Worm (Caenorhabditis elegans) whole organism, L1 larva: ENCODE data around the gene F46E10.18.

Experiments used
- ceh-8 ChIP-seq: fragments of 200-800 bp; sonication (Bioruptor generic); optimal IDR thresholded peaks from 2 replicates; lab custom pipeline; 2018; ENCODE audit warnings: mild to moderate bottlenecking, missing genetic modification characterization, moderate library complexity, missing compliant biosample characterization
- ceh-88 ChIP-seq: fragments of 200-800 bp; sonication (Bioruptor generic); IDR thresholded peaks from 2 replicates; pipeline ENCODE4 v1.3.6; 2022; ENCODE audit warnings: missing genetic modification characterization, missing compliant biosample characterization
- ces-1 ChIP-seq: fragments of 150-350 bp; optimal IDR thresholded peaks from 2 replicates; lab custom pipeline; 2014; ENCODE audit warnings: missing biosample characterization, missing genetic modification reagents, missing genetic modification characterization
- efl-1 ChIP-seq, 4 experiments: fragments of 150-350 bp; optimal IDR thresholded peaks in 3 of 4; peaks in 1 of 4; 1 replicate in 1 of 4; 2 replicates in 3 of 4; lab custom pipeline; 2014; ENCODE audit warnings: missing biosample characterization in 2 of 4, missing genetic modification characterization in 2 of 4, missing genetic modification reagents in 2 of 4
- efl-3 ChIP-seq: fragments of 200-800 bp; sonication (Bioruptor generic); optimal IDR thresholded peaks from 2 replicates; lab custom pipeline; 2018; ENCODE audit warnings: mild to moderate bottlenecking, missing genetic modification characterization, missing compliant biosample characterization
- egl-13 ChIP-seq: sonication (generic microtip); optimal IDR thresholded peaks from 2 replicates; lab custom pipeline; 2016; ENCODE audit warnings: missing genotype, missing genetic modification reagents, missing genetic modification characterization, missing compliant biosample characterization
- elt-3 ChIP-seq, 6 experiments: fragments of 150-350 bp in 1 of 6; sonication (generic microtip); optimal IDR thresholded peaks; 2 replicates each; lab custom pipeline; 2017 to 2018; ENCODE audit warnings: missing biosample characterization in 6 of 6, missing genetic modification characterization in 6 of 6, inconsistent platforms in 1 of 6
- ets-5 ChIP-seq: fragments of 200-800 bp; sonication (Bioruptor generic); IDR thresholded peaks from 2 replicates; pipeline ENCODE4 v1.3.6; 2022; ENCODE audit warnings: missing genetic modification characterization, missing compliant biosample characterization
- fkh-4 ChIP-seq: sonication (generic microtip); optimal IDR thresholded peaks from 2 replicates; lab custom pipeline; 2016; ENCODE audit warnings: missing compliant biosample characterization, missing genetic modification characterization, borderline replicate concordance
- fkh-8 ChIP-seq: sonication (generic microtip); optimal IDR thresholded peaks from 2 replicates; lab custom pipeline; 2016; ENCODE audit warnings: mild to moderate bottlenecking, missing genetic modification characterization, missing compliant biosample characterization
- fos-1 ChIP-seq: fragments of 150-350 bp; optimal IDR thresholded peaks from 2 replicates; lab custom pipeline; 2014; ENCODE audit warnings: missing biosample characterization, missing genetic modification characterization
- hlh-4 ChIP-seq: sonication (generic microtip); optimal IDR thresholded peaks from 2 replicates; lab custom pipeline; 2016; ENCODE audit warnings: mild to moderate bottlenecking, missing genetic modification characterization, missing compliant biosample characterization
- hpl-2 ChIP-seq: fragments of 150-350 bp; optimal IDR thresholded peaks from 2 replicates; lab custom pipeline; 2014; ENCODE audit warnings: missing biosample characterization, missing genetic modification reagents, missing genetic modification characterization
- irx-1 ChIP-seq: sonication (generic microtip); optimal IDR thresholded peaks from 2 replicates; lab custom pipeline; 2016; ENCODE audit warnings: missing genetic modification characterization, missing compliant biosample characterization
- isw-1 ChIP-seq: fragments of 200-800 bp; sonication (Bioruptor generic); IDR thresholded peaks from 2 replicates; pipeline ENCODE4 v1.3.6; 2022; ENCODE audit warnings: missing genetic modification characterization, missing compliant biosample characterization
- jun-1 ChIP-seq: fragments of 150-350 bp; optimal IDR thresholded peaks from 2 replicates; lab custom pipeline; 2014; ENCODE audit warnings: missing biosample characterization, missing genetic modification reagents, missing genetic modification characterization
- lin-13 ChIP-seq: fragments of 150-350 bp; optimal IDR thresholded peaks from 2 replicates; lab custom pipeline; 2014; ENCODE audit warnings: missing biosample characterization, missing genetic modification reagents, missing genetic modification characterization
- lin-14 ChIP-seq: fragments of 200-800 bp; sonication (Bioruptor generic); optimal IDR thresholded peaks from 2 replicates; lab custom pipeline; 2018; ENCODE audit warnings: mild to moderate bottlenecking, missing genetic modification characterization, moderate library complexity, missing compliant biosample characterization
- lin-35 ChIP-seq, 2 experiments: fragments of 150-350 bp; optimal IDR thresholded peaks; 2 replicates each; lab custom pipeline; 2014; ENCODE audit warnings: missing biosample characterization in 2 of 2, missing genetic modification characterization in 2 of 2, missing genetic modification reagents in 2 of 2
- lin-39 ChIP-seq: fragments of 150-350 bp; optimal IDR thresholded peaks from 2 replicates; lab custom pipeline; 2014; ENCODE audit warnings: missing biosample characterization, missing genetic modification reagents, missing genetic modification characterization
- lsy-2 ChIP-seq, 2 experiments: fragments of 150-350 bp; optimal IDR thresholded peaks; 2 replicates each; lab custom pipeline; 2014; ENCODE audit warnings: missing biosample characterization in 2 of 2, missing genetic modification characterization in 2 of 2
- mef-2 ChIP-seq: fragments of 150-350 bp; optimal IDR thresholded peaks from 2 replicates; lab custom pipeline; 2014; ENCODE audit warnings: missing biosample characterization, missing genetic modification characterization
- nhr-11 ChIP-seq: fragments of 150-350 bp; optimal IDR thresholded peaks from 2 replicates; lab custom pipeline; 2014; ENCODE audit warnings: missing biosample characterization, missing genetic modification characterization
- nhr-12 ChIP-seq: sonication (generic microtip); optimal IDR thresholded peaks from 2 replicates; lab custom pipeline; 2017; ENCODE audit warnings: missing biosample characterization, missing genetic modification characterization
- nhr-19 ChIP-seq: fragments of 200-800 bp; sonication (Bioruptor generic); conservative IDR thresholded peaks from 2 replicates; pipeline ENCODE4 v1.3.6; 2022; ENCODE audit warnings: missing genetic modification characterization, missing compliant biosample characterization
- nhr-237 ChIP-seq: fragments of 150-350 bp; optimal IDR thresholded peaks from 2 replicates; lab custom pipeline; 2014; ENCODE audit warnings: missing biosample characterization, missing genetic modification characterization
- nhr-76 ChIP-seq: sonication (generic microtip); optimal IDR thresholded peaks from 2 replicates; lab custom pipeline; 2017; ENCODE audit warnings: missing biosample characterization, missing genetic modification characterization
- nhr-85 ChIP-seq: sonication (generic microtip); peaks from one replicate; lab custom pipeline; 2016; ENCODE audit warnings: missing genetic modification characterization, inconsistent platforms, missing compliant biosample characterization
- nhr-90 ChIP-seq: sonication (generic microtip); optimal IDR thresholded peaks from 2 replicates; lab custom pipeline; 2016; ENCODE audit warnings: mild to moderate bottlenecking, missing genetic modification characterization, missing compliant biosample characterization; ENCODE audit not compliant: poor library complexity
- pax-3 ChIP-seq: fragments of 200-800 bp; sonication (Bioruptor generic); optimal IDR thresholded peaks from 2 replicates; lab custom pipeline; 2018; ENCODE audit warnings: mild to moderate bottlenecking, missing genetic modification characterization, moderate library complexity, missing compliant biosample characterization
- pqm-1 ChIP-seq: sonication (generic microtip); optimal IDR thresholded peaks from 3 replicates; lab custom pipeline; 2017; ENCODE audit warnings: missing biosample characterization, missing genetic modification characterization
- rnt-1 ChIP-seq: sonication (generic microtip); optimal IDR thresholded peaks from 2 replicates; lab custom pipeline; 2016; ENCODE audit warnings: mild to moderate bottlenecking, missing genetic modification characterization, moderate library complexity, missing compliant biosample characterization
- snpc-4 ChIP-seq: fragments of 150-350 bp; optimal IDR thresholded peaks from 2 replicates; lab custom pipeline; 2014; ENCODE audit warnings: missing biosample characterization, missing genetic modification characterization
- snu-23 ChIP-seq: sonication (generic microtip); optimal IDR thresholded peaks from 2 replicates; lab custom pipeline; 2016; ENCODE audit warnings: missing genetic modification characterization, missing compliant biosample characterization
- sptf-1 ChIP-seq: fragments of 150-350 bp; optimal IDR thresholded peaks from 2 replicates; lab custom pipeline; 2014; ENCODE audit warnings: missing biosample characterization, missing genetic modification characterization
- swsn-7 ChIP-seq: sonication (generic microtip); optimal IDR thresholded peaks from 2 replicates; lab custom pipeline; 2016; ENCODE audit warnings: missing genetic modification characterization, missing compliant biosample characterization
- tbx-2 ChIP-seq: sonication (generic microtip); optimal IDR thresholded peaks from 2 replicates; lab custom pipeline; 2016; ENCODE audit warnings: missing genetic modification characterization, missing compliant biosample characterization
- vab-15 ChIP-seq: sonication (generic microtip); optimal IDR thresholded peaks from 2 replicates; lab custom pipeline; 2017; ENCODE audit warnings: missing genotype, mild to moderate bottlenecking, missing genetic modification characterization, missing compliant biosample characterization
- zag-1 ChIP-seq: fragments of 150-350 bp; optimal IDR thresholded peaks from 2 replicates; lab custom pipeline; 2014; ENCODE audit warnings: missing biosample characterization, missing genetic modification characterization
- ztf-11 ChIP-seq, 2 experiments: sonication (generic microtip); optimal IDR thresholded peaks; 2 replicates each; lab custom pipeline; 2016 to 2017; ENCODE audit warnings: missing genetic modification characterization in 2 of 2, missing biosample characterization in 1 of 2, missing compliant biosample characterization in 1 of 2

The F46E10.18 gene

ce11 chrV:6508703-6509102 is 12.1 kb upstream of the F46E10.18 start, which contains the start of gene ubh-3:
TSS of gene ubh-3 (minus strand) at chrV:6508803.
- no peak for TF ChIP-seq zag-1 (tag; lab: Kevin White, UChicago)
- TF ChIP-seq lin-39 (tag; lab: Kevin White, UChicago), result no peak
- no peak for TF ChIP-seq lin-13 (GFP tag; lab: Kevin White, UChicago)
- no peak for TF ChIP-seq ceh-8 (GFP tag; lab: Kevin White, UChicago)
- no peak for TF ChIP-seq vab-15 (tag; lab: Kevin White, UChicago)
- TF ChIP-seq ets-5, result no peak
- TF ChIP-seq lin-35 (GFP tag; optimal IDR thresholded peaks at IDR 0.05; lab: Kevin White, UChicago), result no peak
- no peak for TF ChIP-seq hpl-2 (GFP tag; lab: Kevin White, UChicago)
- TF ChIP-seq swsn-7, result no peak
- no peak for TF ChIP-seq rnt-1 (tag; lab: Kevin White, UChicago)
- no peak for TF ChIP-seq lin-14
- TF ChIP-seq nhr-11 (tag; lab: Kevin White, UChicago), result no peak
- TF ChIP-seq snu-23 (GFP tag; lab: Kevin White, UChicago), result no peak
- TF ChIP-seq ztf-11 (tag; optimal IDR thresholded peaks at IDR 0.05; lab: Kevin White, UChicago), result no peak
- no peak for TF ChIP-seq pqm-1 (tag; lab: Kevin White, UChicago)
- no peak for TF ChIP-seq hlh-4 (tag; lab: Kevin White, UChicago)
- no peak for TF ChIP-seq fos-1 (tag; lab: Kevin White, UChicago)
- TF ChIP-seq pax-3 (tag; lab: Kevin White, UChicago), result no peak

- TF ChIP-seq nhr-76 (tag; lab: Kevin White, UChicago) (no peak), zag-1 (tag; lab: Kevin White, UChicago) (no peak), nhr-19 (GFP tag; lab: Robert Waterston, UW) (no peak), fkh-8 (tag; lab: Kevin White, UChicago) (no peak), nhr-237 (tag; lab: Kevin White, UChicago) (no peak), nhr-90 (tag; lab: Kevin White, UChicago) (no peak), snpc-4 (tag; lab: Kevin White, UChicago) (no peak), tbx-2 (tag; lab: Kevin White, UChicago) (no peak), efl-1 (optimal IDR thresholded peaks at IDR 0.05; lab: Kevin White, UChicago) (no peak), efl-1 (GFP tag; optimal IDR thresholded peaks at IDR 0.05 in 1 of 2; lab: Kevin White, UChicago) (no peak), isw-1 (no peak), nhr-12 (tag; lab: Kevin White, UChicago) (no peak), irx-1 (tag; lab: Kevin White, UChicago) (no peak), vab-15 (tag; lab: Kevin White, UChicago) (no peak), egl-13 (tag; lab: Kevin White, UChicago) (no peak), lin-39 (tag; lab: Kevin White, UChicago) (no peak)
Measured at ce11 chrV:6509717-6510116, 11.1 kb upstream of the F46E10.18 start, which contains the start of gene ubh-2. TSS of gene ubh-2 (minus strand) at chrV:6509817.

- TF ChIP-seq ztf-11 (tag; optimal IDR thresholded peaks at IDR 0.05; lab: Kevin White, UChicago) (no peak), nhr-85 (no peak), sptf-1 (tag; lab: Kevin White, UChicago) (no peak), lsy-2 (tag; optimal IDR thresholded peaks at IDR 0.05; lab: Kevin White, UChicago) (peak in 1 of 2 experiments; percentile 50), ces-1 (GFP tag; lab: Kevin White, UChicago) (no peak)
Measured at ce11 chrV:6510622-6511021, 10.2 kb upstream of the F46E10.18 start.

ce11 chrV:6511121-6511520 is 9.7 kb upstream of the F46E10.18 start, which contains the start of gene ubh-1:
TSS of gene ubh-1 (minus strand) at chrV:6511409.
- TF ChIP-seq nhr-90 (tag; lab: Kevin White, UChicago), result no peak
- TF ChIP-seq pqm-1 (tag; lab: Kevin White, UChicago), result no peak
- TF ChIP-seq elt-3 (tag; optimal IDR thresholded peaks at IDR 0.05; lab: Kevin White, UChicago), result peak in 1 of 6 experiments; percentile 23
- no peak for TF ChIP-seq fkh-4 (tag; lab: Kevin White, UChicago)
- no peak for TF ChIP-seq nhr-12 (tag; lab: Kevin White, UChicago)
- TF ChIP-seq ceh-88 (GFP tag; lab: Robert Waterston, UW), result no peak
- TF ChIP-seq jun-1 (tag; lab: Kevin White, UChicago), result no peak
- no peak for TF ChIP-seq mef-2
- no peak for TF ChIP-seq efl-1 (optimal IDR thresholded peaks at IDR 0.05; lab: Kevin White, UChicago)
- TF ChIP-seq efl-1 (GFP tag; optimal IDR thresholded peaks at IDR 0.05 in 1 of 2; lab: Kevin White, UChicago), result peak in 1 of 2 experiments; percentile 24
- no peak for TF ChIP-seq efl-3
